Fruit fly (Drosophila melanogaster): Measurements from ENCODE around the gene Cyp4d2.
A peak's percentile ranks its signal among the peaks of the same experiment; 100 is the strongest.

Cyp4d2 gene

DNA sequence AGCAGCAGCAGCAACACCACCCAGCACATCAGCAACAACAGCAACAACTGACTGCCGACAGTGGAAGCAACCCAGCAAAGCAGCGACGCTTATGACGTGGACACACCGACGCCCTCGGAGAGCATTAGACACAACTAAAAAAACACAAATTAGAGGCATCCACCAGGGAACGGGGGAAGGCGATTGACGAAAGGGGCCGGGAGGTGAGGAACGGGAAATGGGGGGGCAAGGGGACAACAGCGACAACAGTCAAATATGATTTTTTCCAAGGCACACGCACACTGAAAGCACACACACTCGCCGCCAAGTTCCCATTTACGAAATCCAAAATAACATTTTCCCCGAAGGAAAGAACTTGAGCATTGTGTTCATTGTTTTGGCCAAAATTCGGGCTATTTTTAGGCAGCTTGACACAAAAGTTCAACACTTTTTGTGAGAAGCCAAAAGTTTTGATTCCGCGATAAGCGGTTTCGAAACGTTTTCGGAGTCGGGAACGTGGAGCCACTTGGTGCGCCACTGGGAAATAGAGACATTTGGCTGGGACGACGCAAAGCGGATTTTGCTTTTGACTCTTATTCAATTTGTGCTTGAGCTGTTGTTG, 32.9 kb downstream of the Cyp4d2 start (continued):
- TF ChIP-seq CoRest (tag; optimal IDR thresholded peaks at IDR 0.05) (peak; percentile 19), Scr (GFP tag; IDR thresholded peaks at IDR 0.05; ENCODE audit: partially characterized antibody) (no peak), luna (GFP tag; optimal IDR thresholded peaks at IDR 0.05) (no peak), CG6683 (GFP tag; optimal IDR thresholded peaks at IDR 0.05) (no peak), CG13424 (tag; optimal IDR thresholded peaks at IDR 0.05) (peak; percentile 31), CG16779 (GFP tag; IDR thresholded peaks at IDR 0.05) (no peak), CG14667 (GFP tag; IDR thresholded peaks at IDR 0.05) (no peak), Med (GFP tag) (peak; percentile 74), CG9817 (tag; optimal IDR thresholded peaks at IDR 0.05) (peak; percentile 14), hb (GFP tag; IDR thresholded peaks at IDR 0.05; ENCODE audit: partially characterized antibody) (no peak), grau (tag; optimal IDR thresholded peaks at IDR 0.05) (peak; percentile 16), sqz (GFP tag; optimal IDR thresholded peaks at IDR 0.05) (no peak), CG7786 (GFP tag; optimal IDR thresholded peaks at IDR 0.05) (no peak), Blimp-1 (GFP tag; optimal IDR thresholded peaks at IDR 0.05) (no peak), nmo (GFP tag; optimal IDR thresholded peaks at IDR 0.05) (peak; percentile 37), Pdp1 (GFP tag; optimal IDR thresholded peaks at IDR 0.05) (peak in 1 of 2 experiments; percentile 16), CG11247 (GFP tag; IDR thresholded peaks at IDR 0.05) (no peak), CG6175 (GFP tag; IDR thresholded peaks at IDR 0.05) (peak; percentile 91), CG1832 (GFP tag; optimal IDR thresholded peaks at IDR 0.05) (no peak), MTF-1 (GFP tag; optimal IDR thresholded peaks at IDR 0.05; ENCODE audit: borderline replicate concordance) (no peak), Ptx1 (GFP tag; IDR thresholded peaks at IDR 0.05) (peak; percentile 65), pros (GFP tag; optimal IDR thresholded peaks at IDR 0.05) (no peak), CG1529 (GFP tag; optimal IDR thresholded peaks at IDR 0.05) (no peak), CG1602 (GFP tag; optimal IDR thresholded peaks at IDR 0.05) (no peak), lmd (GFP tag; IDR thresholded peaks at IDR 0.05) (peak; percentile 35; the same call in 1 of the 2 replicates), gsb (GFP tag; IDR thresholded peaks at IDR 0.05) (no peak), CG3847 (GFP tag; IDR thresholded peaks at IDR 0.05) (0 out of 2 replicates have a peak, but pooled peaks have one; percentile 30), slbo (GFP tag; IDR thresholded peaks at IDR 0.05) (peak; percentile 42), CG13894 (tag; optimal IDR thresholded peaks at IDR 0.05) (no peak), Xrp1 (GFP tag; IDR thresholded peaks at IDR 0.05) (peak; percentile 14; the same call in 1 of the 2 replicates), HmgD (GFP tag; optimal IDR thresholded peaks at IDR 0.05) (no peak), fd3F (GFP tag; optimal IDR thresholded peaks at IDR 0.05) (no peak), CG18599 (GFP tag; optimal IDR thresholded peaks at IDR 0.05) (peak; percentile 22), Max (GFP tag; optimal IDR thresholded peaks at IDR 0.05) (no peak), CG2712 (tag; optimal IDR thresholded peaks at IDR 0.05) (no peak), danr (GFP tag; IDR thresholded peaks at IDR 0.05) (no peak), lab (GFP tag; optimal IDR thresholded peaks at IDR 0.05) (no peak), CG9215 (GFP tag; IDR thresholded peaks at IDR 0.05) (0 out of 2 replicates have a peak, but pooled peaks have one; percentile 10), CG11504 (tag; optimal IDR thresholded peaks at IDR 0.05) (peak; percentile 38), Elba2 (GFP tag; optimal IDR thresholded peaks at IDR 0.05) (no peak), aop (GFP tag; IDR thresholded peaks at IDR 0.05) (no peak), mam (GFP tag; optimal IDR thresholded peaks at IDR 0.05) (peak; percentile 17), Atf6 (GFP tag; IDR thresholded peaks at IDR 0.05) (no peak), CHES-1-like (GFP tag; optimal IDR thresholded peaks at IDR 0.05) (no peak), Meics (GFP tag; optimal IDR thresholded peaks at IDR 0.05) (peak; percentile 27), bab2 (GFP tag; optimal IDR thresholded peaks at IDR 0.05) (no peak), CG42726 (GFP tag; IDR thresholded peaks at IDR 0.05; ENCODE audit: partially characterized antibody) (no peak)

All from whole organism, embryonic.